Fruit fly (Drosophila melanogaster) whole organism, embryonic: ENCODE measurements around the gene Upf2.
A peak's percentile ranks its signal among the peaks of the same experiment; 100 is the strongest.

ENCODE experiments used
- CG4424 ChIP-seq: fragments of 200-800 bp; sonication (Bioruptor generic); optimal IDR thresholded peaks from 3 replicates; lab custom pipeline; 2016; ENCODE audit warnings: missing biosample characterization, missing genetic modification characterization
- CG7928 ChIP-seq: fragments of 200-800 bp; sonication (Bioruptor generic); optimal IDR thresholded peaks from 2 replicates; lab custom pipeline; 2017; ENCODE audit warnings: missing biosample characterization, mild to moderate bottlenecking, missing genetic modification characterization
- Side ChIP-seq: fragments of 200-800 bp; sonication (Bioruptor generic); optimal IDR thresholded peaks from 2 replicates; lab custom pipeline; 2016; ENCODE audit warnings: missing biosample characterization, missing genetic modification characterization
- ara ChIP-seq: fragments of 200-800 bp; sonication (Bioruptor generic); IDR thresholded peaks from 2 replicates; pipeline ENCODE4 v1.3.6; 2022; ENCODE audit warnings: missing biosample characterization, missing genetic modification characterization
- knrl ChIP-seq: fragments of 200-800 bp; sonication (Bioruptor generic); IDR thresholded peaks from 3 replicates; pipeline ENCODE4 v1.3.6; 2022; ENCODE audit warnings: missing biosample characterization, missing genetic modification characterization; ENCODE audit not compliant: partially characterized antibody
- ssp ChIP-seq: fragments of 200-800 bp; sonication (Bioruptor generic); IDR thresholded peaks from 2 replicates; pipeline ENCODE4 v1.3.6; 2022; ENCODE audit warnings: missing biosample characterization, missing genetic modification characterization

dm6 chrX:8113386-8114279 is 38.4 kb upstream of the Upf2 start:
- TF ChIP-seq ssp (no peak), CG7928 (no peak), knrl (GFP tag; lab: Robert Waterston, UW) (no peak), CG4424 (GFP tag; lab: Kevin White, UChicago) (peak; percentile 4), ara (no peak), Side (GFP tag; lab: Kevin White, UChicago) (peak; percentile 29)
